Worm (Caenorhabditis elegans) whole organism, midembryonic: ENCODE measurements around the gene aat-8.

Experiments used
- T22C8.4 ChIP-seq: fragments of 200-800 bp; sonication (Bioruptor generic); IDR thresholded peaks from 2 replicates; pipeline ENCODE4 v1.3.6; 2022; ENCODE audit warnings: missing genetic modification characterization, missing compliant biosample characterization
- cog-1 ChIP-seq: sonication (generic microtip); optimal IDR thresholded peaks from 2 replicates; lab custom pipeline; 2016; ENCODE audit warnings: missing genetic modification characterization, missing compliant biosample characterization
- flt-1 ChIP-seq: fragments of 200-800 bp; sonication (Bioruptor generic); IDR thresholded peaks from 2 replicates; pipeline ENCODE4 v1.3.6; 2022; ENCODE audit warnings: missing genetic modification characterization, missing compliant biosample characterization
- klf-2 ChIP-seq: fragments of 200-800 bp; sonication (Bioruptor generic); conservative IDR thresholded peaks from 2 replicates; pipeline ENCODE4 v1.3.6; 2022; ENCODE audit warnings: missing genetic modification reagents, missing genetic modification characterization, missing compliant biosample characterization
- med-1 ChIP-seq: sonication (generic microtip); optimal IDR thresholded peaks from 2 replicates; lab custom pipeline; 2017; ENCODE audit warnings: missing genetic modification characterization, mild to moderate bottlenecking, missing compliant biosample characterization, antibody characterized with exemption, missing genetic modification reagents; ENCODE audit not compliant: insufficient read depth
- ref-1 ChIP-seq: fragments of 200-800 bp; sonication (Bioruptor generic); conservative IDR thresholded peaks from 2 replicates; pipeline ENCODE4 v1.3.6; 2022; ENCODE audit warnings: missing genetic modification reagents, missing genetic modification characterization, missing compliant biosample characterization
- tab-1 ChIP-seq: fragments of 200-800 bp; sonication (Bioruptor generic); IDR thresholded peaks from 2 replicates; pipeline ENCODE4 v1.3.6; 2022; ENCODE audit warnings: missing genetic modification characterization, missing compliant biosample characterization
- ztf-23 ChIP-seq: fragments of 200-800 bp; sonication (Bioruptor generic); IDR thresholded peaks from 2 replicates; pipeline ENCODE4 v1.3.6; 2022; ENCODE audit warnings: missing genetic modification reagents, missing genetic modification characterization, missing compliant biosample characterization
- ztf-29 ChIP-seq: fragments of 200-800 bp; sonication (Bioruptor generic); IDR thresholded peaks from 2 replicates; pipeline ENCODE4 v1.3.6; 2022; ENCODE audit warnings: missing genetic modification reagents, missing genetic modification characterization, missing compliant biosample characterization

Gene aat-8

ce11 chrIV:3824720-3825119 is 40.1 kb downstream of the aat-8 start:
- TF ChIP-seq tab-1 (GFP tag; lab: Robert Waterston, UW) (no peak), ref-1 (GFP tag; lab: Robert Waterston, UW) (no peak), cog-1 (tag; lab: Kevin White, UChicago) (peak; percentile 48)

ce11 chrIV:3821554-3821953 is 43.3 kb downstream of the aat-8 start:
- no peak for TF ChIP-seq cog-1 (tag; lab: Kevin White, UChicago)
- no peak for TF ChIP-seq klf-2 (GFP tag; lab: Robert Waterston, UW)
- no peak for TF ChIP-seq ztf-23
- no peak for TF ChIP-seq T22C8.4 (GFP tag; lab: Robert Waterston, UW)
- TF ChIP-seq ref-1 (GFP tag; lab: Robert Waterston, UW), result no peak
- no peak for TF ChIP-seq flt-1
- TF ChIP-seq tab-1 (GFP tag; lab: Robert Waterston, UW), result no peak
- TF ChIP-seq ztf-29 (GFP tag; lab: Robert Waterston, UW), result no peak
- no peak for TF ChIP-seq med-1 (GFP tag; lab: Kevin White, UChicago)

ce11 chrIV:3820133-3820532 is 44.7 kb downstream of the aat-8 start:
- no peak for TF ChIP-seq med-1 (GFP tag; lab: Kevin White, UChicago)

- TF ChIP-seq med-1 (GFP tag; lab: Kevin White, UChicago), result no peak
- TF ChIP-seq ztf-29 (GFP tag; lab: Robert Waterston, UW), result no peak
- no peak for TF ChIP-seq ref-1 (GFP tag; lab: Robert Waterston, UW)
- no peak for TF ChIP-seq tab-1 (GFP tag; lab: Robert Waterston, UW)
- no peak for TF ChIP-seq flt-1
- no peak for TF ChIP-seq cog-1 (tag; lab: Kevin White, UChicago)
- no peak for TF ChIP-seq ztf-23
These were observed 45.5 kb downstream of the aat-8 start, which contains the start of gene bris-1 for ce11 chrIV:3819278-3819777. TSS of gene bris-1 (minus strand) at chrIV:3819328.

ce11 chrIV:3817253-3817652 is 47.6 kb downstream of the aat-8 start:
- TF ChIP-seq klf-2 (GFP tag; lab: Robert Waterston, UW) (no peak), med-1 (GFP tag; lab: Kevin White, UChicago) (no peak), flt-1 (no peak), T22C8.4 (GFP tag; lab: Robert Waterston, UW) (no peak), ref-1 (GFP tag; lab: Robert Waterston, UW) (no peak), ztf-23 (no peak), tab-1 (GFP tag; lab: Robert Waterston, UW) (no peak)

- no peak for TF ChIP-seq klf-2 (GFP tag; lab: Robert Waterston, UW)
- no peak for TF ChIP-seq T22C8.4 (GFP tag; lab: Robert Waterston, UW)
- TF ChIP-seq cog-1 (tag; lab: Kevin White, UChicago), result no peak
- TF ChIP-seq ref-1 (GFP tag; lab: Robert Waterston, UW), result no peak
- no peak for TF ChIP-seq ztf-23
- no peak for TF ChIP-seq med-1 (GFP tag; lab: Kevin White, UChicago)
- no peak for TF ChIP-seq tab-1 (GFP tag; lab: Robert Waterston, UW)
- no peak for TF ChIP-seq ztf-29 (GFP tag; lab: Robert Waterston, UW)
- no peak for TF ChIP-seq flt-1
These were observed 49.6 kb downstream of the aat-8 start for ce11 chrIV:3815259-3815644.

- TF ChIP-seq ref-1 (GFP tag; lab: Robert Waterston, UW) (no peak), klf-2 (GFP tag; lab: Robert Waterston, UW) (no peak), cog-1 (tag; lab: Kevin White, UChicago) (no peak), tab-1 (GFP tag; lab: Robert Waterston, UW) (no peak), flt-1 (no peak), T22C8.4 (GFP tag; lab: Robert Waterston, UW) (no peak), ztf-23 (no peak), ztf-29 (GFP tag; lab: Robert Waterston, UW) (no peak), med-1 (GFP tag; lab: Kevin White, UChicago) (no peak)
These were observed 50.1 kb downstream of the aat-8 start for ce11 chrIV:3814553-3815258.

- TF ChIP-seq ztf-23 (no peak), cog-1 (tag; lab: Kevin White, UChicago) (no peak), flt-1 (no peak), klf-2 (GFP tag; lab: Robert Waterston, UW) (no peak), med-1 (GFP tag; lab: Kevin White, UChicago) (no peak), ztf-29 (GFP tag; lab: Robert Waterston, UW) (no peak), T22C8.4 (GFP tag; lab: Robert Waterston, UW) (no peak), tab-1 (GFP tag; lab: Robert Waterston, UW) (0 out of 2 replicates have a peak, but pooled peaks have one; percentile 32), ref-1 (GFP tag; lab: Robert Waterston, UW) (no peak)
These were observed 52.0 kb downstream of the aat-8 start for ce11 chrIV:3812812-3813211.
